Worm (Caenorhabditis elegans) whole organism, L4/young adult: ENCODE measurements around the gene H03E18.2.

Source experiments
- W03F9.2 ChIP-seq: fragments of 150-350 bp; optimal IDR thresholded peaks from 2 replicates; lab custom pipeline; 2014; ENCODE audit warnings: missing biosample characterization, missing genetic modification characterization
- dao-5 ChIP-seq: sonication (generic microtip); optimal IDR thresholded peaks from 2 replicates; lab custom pipeline; 2016; ENCODE audit warnings: missing genotype, missing genetic modification characterization, moderate library complexity, missing compliant biosample characterization
- him-1 ChIP-seq: sonication (generic microtip); optimal IDR thresholded peaks from 2 replicates; lab custom pipeline; 2016; ENCODE audit warnings: missing genotype, missing genetic modification reagents, missing genetic modification characterization, missing compliant biosample characterization

- TF ChIP-seq him-1 (tag; lab: Kevin White, UChicago) = no peak
- TF ChIP-seq dao-5 (tag; lab: Kevin White, UChicago) = no peak
- no peak for TF ChIP-seq W03F9.2 (tag; lab: Kevin White, UChicago)
These were observed 27.6 kb downstream of the H03E18.2 start for ce11 chrX:8492750-8493149.
